Worm (Caenorhabditis elegans) whole organism, L4 larva: ENCODE data around the gene spp-20.
A peak's percentile ranks its signal among the peaks of the same experiment; 100 is the strongest.

Source experiments
- D1046.2 ChIP-seq: fragments of 200-800 bp; sonication (Bioruptor generic); IDR thresholded peaks from 2 replicates; pipeline ENCODE4 v1.3.6; 2022; ENCODE audit warnings: missing genetic modification characterization, missing compliant biosample characterization
- F49E8.2 ChIP-seq: sonication (generic microtip); optimal IDR thresholded peaks from 2 replicates; lab custom pipeline; 2016; ENCODE audit warnings: missing compliant biosample characterization, mild to moderate bottlenecking, missing genetic modification characterization, borderline replicate concordance
- R02D3.7 ChIP-seq: fragments of 150-350 bp; sonication (generic microtip); optimal IDR thresholded peaks from 3 replicates; lab custom pipeline; 2014; ENCODE audit warnings: missing biosample characterization, missing genetic modification characterization
- T26A8.4 ChIP-seq: fragments of 200-800 bp; sonication (Bioruptor generic); IDR thresholded peaks from 2 replicates; pipeline ENCODE4 v1.3.6; 2022; ENCODE audit warnings: missing genetic modification characterization, missing compliant biosample characterization
- Y105C5A.15 ChIP-seq: fragments of 200-800 bp; sonication (Bioruptor generic); IDR thresholded peaks from 2 replicates; pipeline ENCODE4 v1.3.6; 2022; ENCODE audit warnings: missing genetic modification characterization, missing compliant biosample characterization
- ZK337.2 ChIP-seq: fragments of 200-800 bp; sonication (Bioruptor generic); IDR thresholded peaks from 2 replicates; pipeline ENCODE4 v1.3.6; 2022; ENCODE audit warnings: missing genetic modification reagents, missing genetic modification characterization, missing compliant biosample characterization
- ZK546.5 ChIP-seq, 2 experiments: sonication (generic microtip); optimal IDR thresholded peaks; 2 replicates each; lab custom pipeline; 2017; ENCODE audit warnings: missing biosample characterization in 2 of 2, missing genetic modification characterization in 2 of 2
- aly-2 ChIP-seq: sonication (generic microtip); optimal IDR thresholded peaks from 2 replicates; lab custom pipeline; 2018; ENCODE audit warnings: missing biosample characterization, missing genetic modification characterization
- ama-1 ChIP-seq: fragments of 150-350 bp; optimal IDR thresholded peaks from 2 replicates; lab custom pipeline; 2014; ENCODE audit warnings: inconsistent platforms, mixed read lengths
- arid-1 ChIP-seq: fragments of 200-800 bp; sonication (Bioruptor generic); conservative IDR thresholded peaks from 2 replicates; pipeline ENCODE4 v1.3.6; 2022; ENCODE audit warnings: missing genetic modification reagents, missing genetic modification characterization, missing compliant biosample characterization
- ceh-82 ChIP-seq: sonication (generic microtip); optimal IDR thresholded peaks from 2 replicates; lab custom pipeline; 2017; ENCODE audit warnings: missing biosample characterization, missing genetic modification characterization
- cey-2 ChIP-seq: sonication (generic microtip); optimal IDR thresholded peaks from 3 replicates; lab custom pipeline; 2017; ENCODE audit warnings: missing genetic modification characterization, mild to moderate bottlenecking, missing compliant biosample characterization, antibody characterized with exemption, borderline replicate concordance; ENCODE audit not compliant: insufficient read depth
- daf-12 ChIP-seq: fragments of 150-350 bp; optimal IDR thresholded peaks from 2 replicates; lab custom pipeline; 2014; ENCODE audit warnings: missing biosample characterization, missing genetic modification reagents, missing genetic modification characterization
- dmd-8 ChIP-seq: fragments of 200-800 bp; sonication (Bioruptor generic); IDR thresholded peaks from 2 replicates; pipeline ENCODE4 v1.3.6; 2022; ENCODE audit warnings: missing genetic modification characterization, missing compliant biosample characterization
- dmd-9 ChIP-seq: fragments of 200-800 bp; sonication (Bioruptor generic); IDR thresholded peaks from 2 replicates; pipeline ENCODE4 v1.3.6; 2022; ENCODE audit warnings: missing genetic modification reagents, missing genetic modification characterization, missing compliant biosample characterization
- duxl-1 ChIP-seq: sonication (generic microtip); optimal IDR thresholded peaks from 2 replicates; lab custom pipeline; 2016; ENCODE audit warnings: mild to moderate bottlenecking, missing genetic modification characterization, moderate library complexity, missing compliant biosample characterization; ENCODE audit not compliant: poor library complexity
- egl-27 ChIP-seq: sonication (generic microtip); optimal IDR thresholded peaks from 3 replicates; lab custom pipeline; 2017; ENCODE audit warnings: missing biosample characterization, missing genetic modification reagents, missing genetic modification characterization
- egl-43 ChIP-seq: fragments of 200-800 bp; sonication (Bioruptor generic); IDR thresholded peaks from 2 replicates; pipeline ENCODE4 v1.3.6; 2022; ENCODE audit warnings: missing genetic modification reagents, missing genetic modification characterization, missing compliant biosample characterization
- fos-1 ChIP-seq: fragments of 150-350 bp; optimal IDR thresholded peaks from 2 replicates; lab custom pipeline; 2014; ENCODE audit warnings: missing biosample characterization, missing genetic modification characterization
- hlh-11 ChIP-seq: fragments of 200-800 bp; sonication (Bioruptor generic); optimal IDR thresholded peaks from 2 replicates; lab custom pipeline; 2018; ENCODE audit warnings: mild to moderate bottlenecking, missing genetic modification characterization, missing compliant biosample characterization
- hmg-1.1 ChIP-seq: fragments of 200-800 bp; sonication (Bioruptor generic); IDR thresholded peaks from 2 replicates; pipeline ENCODE4 v1.3.6; 2022; ENCODE audit warnings: missing genetic modification reagents, missing genetic modification characterization, missing compliant biosample characterization
- lim-7 ChIP-seq: fragments of 200-800 bp; sonication (Bioruptor generic); IDR thresholded peaks from 2 replicates; pipeline ENCODE4 v1.3.6; 2022; ENCODE audit warnings: missing genetic modification characterization, missing compliant biosample characterization
- lin-39 ChIP-seq: fragments of 150-350 bp; optimal IDR thresholded peaks from 2 replicates; lab custom pipeline; 2014; ENCODE audit warnings: missing biosample characterization, missing genetic modification reagents, missing genetic modification characterization
- lsy-2 ChIP-seq, 2 experiments: fragments of 150-350 bp in 1 of 2; sonication (generic microtip) in 1 of 2; optimal IDR thresholded peaks; 2 replicates each; lab custom pipeline; 2014 to 2017; ENCODE audit warnings: missing biosample characterization in 2 of 2, missing genetic modification characterization in 2 of 2
- madf-5 ChIP-seq, 2 experiments: fragments of 200-800 bp; sonication (Bioruptor generic); IDR thresholded peaks; 2 replicates each; pipeline ENCODE4 v1.3.6; 2022; ENCODE audit warnings: missing compliant biosample characterization in 2 of 2, missing genetic modification characterization in 2 of 2
- madf-9 ChIP-seq: fragments of 200-800 bp; sonication (Bioruptor generic); conservative IDR thresholded peaks from 2 replicates; pipeline ENCODE4 v1.3.6; 2022; ENCODE audit warnings: missing genetic modification reagents, missing genetic modification characterization, missing compliant biosample characterization
- mdt-29 ChIP-seq: fragments of 200-800 bp; sonication (Bioruptor generic); IDR thresholded peaks from 2 replicates; pipeline ENCODE4 v1.3.6; 2022; ENCODE audit warnings: missing genetic modification reagents, missing genetic modification characterization, missing compliant biosample characterization
- mep-1 ChIP-seq: fragments of 150-350 bp; sonication (generic microtip); optimal IDR thresholded peaks from 3 replicates; lab custom pipeline; 2014; ENCODE audit warnings: missing biosample characterization, missing genetic modification characterization
- mes-2 ChIP-seq: sonication (generic microtip); optimal IDR thresholded peaks from 2 replicates; lab custom pipeline; 2016; ENCODE audit warnings: missing genotype, mild to moderate bottlenecking, missing genetic modification characterization, missing compliant biosample characterization; ENCODE audit not compliant: poor library complexity, severe bottlenecking
- nhr-102 ChIP-seq: sonication (generic microtip); optimal IDR thresholded peaks from 2 replicates; lab custom pipeline; 2016; ENCODE audit warnings: mild to moderate bottlenecking, missing genetic modification characterization, moderate library complexity, missing compliant biosample characterization
- nhr-25 ChIP-seq: sonication (generic microtip); optimal IDR thresholded peaks from 2 replicates; lab custom pipeline; 2017; ENCODE audit warnings: missing genetic modification characterization, mild to moderate bottlenecking, missing compliant biosample characterization, antibody characterized with exemption, moderate library complexity, borderline replicate concordance; ENCODE audit not compliant: insufficient read depth
- nhr-41 ChIP-seq: fragments of 200-800 bp; sonication (Bioruptor generic); IDR thresholded peaks from 2 replicates; pipeline ENCODE4 v1.3.6; 2022; ENCODE audit warnings: missing genetic modification reagents, missing genetic modification characterization, missing compliant biosample characterization
- nhr-42 ChIP-seq: fragments of 200-800 bp; sonication (Bioruptor generic); IDR thresholded peaks from 2 replicates; pipeline ENCODE4 v1.3.6; 2022; ENCODE audit warnings: missing genetic modification characterization, missing compliant biosample characterization
- nhr-48 ChIP-seq: sonication (generic microtip); optimal IDR thresholded peaks from 2 replicates; lab custom pipeline; 2016; ENCODE audit warnings: mild to moderate bottlenecking, missing genetic modification characterization, missing compliant biosample characterization
- nhr-6 ChIP-seq: fragments of 150-350 bp; optimal IDR thresholded peaks from 2 replicates; lab custom pipeline; 2014; ENCODE audit warnings: missing biosample characterization, missing genetic modification characterization
- nhr-76 ChIP-seq: fragments of 150-350 bp; optimal IDR thresholded peaks from 2 replicates; lab custom pipeline; 2014; ENCODE audit warnings: missing biosample characterization, missing genetic modification characterization
- nhr-77 ChIP-seq: fragments of 150-350 bp; optimal IDR thresholded peaks from 2 replicates; lab custom pipeline; 2014; ENCODE audit warnings: missing biosample characterization, missing genetic modification characterization
- pha-4 ChIP-seq, 2 experiments: fragments of 150-350 bp in 1 of 2; fragments of 200-800 bp in 1 of 2; sonication (Bioruptor generic) in 1 of 2; IDR thresholded peaks in 1 of 2; optimal IDR thresholded peaks in 1 of 2; 2 replicates each; pipeline versions ENCODE4 v1.3.6 to Lab custom; 2014 to 2022; ENCODE audit warnings: missing genetic modification characterization in 2 of 2, missing genetic modification reagents in 2 of 2, missing biosample characterization in 1 of 2, missing compliant biosample characterization in 1 of 2
- pqm-1 ChIP-seq: sonication (generic microtip); optimal IDR thresholded peaks from 2 replicates; lab custom pipeline; 2017; ENCODE audit warnings: missing biosample characterization, missing genetic modification characterization
- sdz-12 ChIP-seq: fragments of 200-800 bp; sonication (Bioruptor generic); optimal IDR thresholded peaks from 2 replicates; lab custom pipeline; 2018; ENCODE audit warnings: mild to moderate bottlenecking, missing genetic modification characterization, missing compliant biosample characterization
- set-16 ChIP-seq: fragments of 200-800 bp; sonication (Bioruptor generic); IDR thresholded peaks from 2 replicates; pipeline ENCODE4 v1.3.6; 2022; ENCODE audit warnings: missing genetic modification reagents, missing genetic modification characterization, missing compliant biosample characterization
- snpc-4 ChIP-seq: fragments of 150-350 bp; optimal IDR thresholded peaks from 2 replicates; lab custom pipeline; 2014; ENCODE audit warnings: missing biosample characterization, missing genetic modification characterization
- spr-1 ChIP-seq: sonication (generic microtip); optimal IDR thresholded peaks from 2 replicates; lab custom pipeline; 2016; ENCODE audit warnings: mild to moderate bottlenecking, missing genetic modification characterization, missing compliant biosample characterization
- spr-3 ChIP-seq: fragments of 200-800 bp; sonication (Bioruptor generic); optimal IDR thresholded peaks from 2 replicates; lab custom pipeline; 2018; ENCODE audit warnings: mild to moderate bottlenecking, missing genetic modification characterization, missing compliant biosample characterization
- tra-1 ChIP-seq: fragments of 200-800 bp; sonication (Bioruptor generic); IDR thresholded peaks from 2 replicates; pipeline ENCODE4 v1.3.6; 2022; ENCODE audit warnings: missing genetic modification reagents, missing genetic modification characterization, missing compliant biosample characterization
- unc-62 ChIP-seq, 3 experiments: fragments of 150-350 bp in 1 of 3; sonication (generic microtip); optimal IDR thresholded peaks in 2 of 3; peaks in 1 of 3; 1 replicate in 1 of 3; 2 replicates in 2 of 3; lab custom pipeline; 2014 to 2017; ENCODE audit warnings: missing biosample characterization in 3 of 3, missing genetic modification characterization in 3 of 3, missing genetic modification reagents in 3 of 3, missing genotype in 1 of 3
- zag-1 ChIP-seq: fragments of 150-350 bp; optimal IDR thresholded peaks from 2 replicates; lab custom pipeline; 2014; ENCODE audit warnings: missing biosample characterization, missing genetic modification characterization
- zfp-2 ChIP-seq: sonication (generic microtip); optimal IDR thresholded peaks from 2 replicates; lab custom pipeline; 2016; ENCODE audit warnings: mild to moderate bottlenecking, missing genetic modification characterization, missing compliant biosample characterization
- zfp-3 ChIP-seq: fragments of 200-800 bp; sonication (Bioruptor generic); conservative IDR thresholded peaks from 2 replicates; pipeline ENCODE4 v1.3.6; 2022; ENCODE audit warnings: missing genetic modification reagents, missing genetic modification characterization, missing compliant biosample characterization
- zip-2 ChIP-seq: fragments of 150-350 bp; optimal IDR thresholded peaks from 2 replicates; lab custom pipeline; 2014; ENCODE audit warnings: missing biosample characterization, missing genetic modification characterization

spp-20 gene

DNA sequence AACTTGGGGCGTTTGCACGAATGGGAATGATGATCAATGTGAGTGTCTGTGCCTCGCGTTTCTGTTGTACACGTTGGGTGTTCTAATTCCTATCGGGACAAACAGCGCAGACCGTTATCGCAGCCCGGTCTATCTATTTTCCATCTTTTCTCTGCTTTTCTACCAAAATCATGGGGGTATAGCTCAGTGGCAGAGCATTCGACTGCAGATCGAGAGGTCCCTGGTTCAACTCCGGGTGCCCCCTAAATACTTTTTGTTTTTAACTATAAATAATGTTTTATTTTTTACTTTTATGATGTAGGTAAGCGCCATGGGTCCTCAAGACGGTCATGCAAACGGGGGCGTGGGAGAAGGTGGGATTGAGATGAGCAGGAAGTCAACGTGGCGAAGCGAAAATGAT is 1.6 kb upstream of the spp-20 start (continued):
- no peak for TF ChIP-seq mdt-29 (GFP tag; lab: Robert Waterston, UW)
- no peak for TF ChIP-seq sdz-12 (GFP tag; lab: Kevin White, UChicago)
- TF ChIP-seq madf-5 (GFP tag; IDR thresholded peaks at IDR 0.05; lab: Robert Waterston, UW): 0 out of 4 replicates have a peak, but pooled peaks of 1 of the 2 experiments have one; percentile 52
- no peak for TF ChIP-seq fos-1 (tag; lab: Kevin White, UChicago)
- no peak for TF ChIP-seq snpc-4
- TF ChIP-seq hlh-11: no peak
- TF ChIP-seq D1046.2 (GFP tag; lab: Robert Waterston, UW): peak; percentile 52; the same call in 1 of the 2 replicates
- TF ChIP-seq ceh-82: no peak
- no peak for TF ChIP-seq hmg-1.1 (GFP tag; lab: Robert Waterston, UW)
- no peak for TF ChIP-seq egl-27
- peak; percentile 67; the same call in 1 of the 2 replicates for TF ChIP-seq dmd-9 (GFP tag; lab: Robert Waterston, UW)
- TF ChIP-seq T26A8.4 (GFP tag; lab: Robert Waterston, UW): no peak
- peak; percentile 78 for TF ChIP-seq arid-1 (GFP tag; lab: Robert Waterston, UW)
- no peak for TF ChIP-seq nhr-76 (tag; lab: Kevin White, UChicago)
- peak in 1 of 2 experiments; percentile 11 for TF ChIP-seq unc-62 (GFP tag; optimal IDR thresholded peaks at IDR 0.05 in 1 of 2; lab: Kevin White, UChicago)
- TF ChIP-seq unc-62 (tag; optimal IDR thresholded peaks at IDR 0.05; lab: Kevin White, UChicago): no peak
- TF ChIP-seq zfp-3 (GFP tag; lab: Robert Waterston, UW): 0 out of 2 replicates have a peak, but pooled peaks have one; percentile 65
- TF ChIP-seq ZK546.5 (tag; optimal IDR thresholded peaks at IDR 0.05; lab: Kevin White, UChicago): no peak
- TF ChIP-seq nhr-42 (GFP tag; lab: Robert Waterston, UW): no peak
- TF ChIP-seq spr-3 (GFP tag; lab: Kevin White, UChicago): peak; percentile 67
- TF ChIP-seq tra-1 (GFP tag; lab: Robert Waterston, UW): no peak
- no peak for TF ChIP-seq nhr-25
- TF ChIP-seq dmd-8: peak; percentile 96
- TF ChIP-seq mep-1 (tag; lab: Kevin White, UChicago): no peak
- no peak for TF ChIP-seq nhr-6 (tag; lab: Kevin White, UChicago)
- no peak for TF ChIP-seq zag-1
- TF ChIP-seq aly-2 (tag; lab: Kevin White, UChicago): no peak
- TF ChIP-seq cey-2 (tag; lab: Kevin White, UChicago): no peak
- no peak for TF ChIP-seq lin-39 (tag; lab: Kevin White, UChicago)
- peak; percentile 69 for TF ChIP-seq madf-9 (GFP tag; lab: Robert Waterston, UW)
- TF ChIP-seq R02D3.7: no peak
- no peak for TF ChIP-seq pqm-1 (tag; lab: Kevin White, UChicago)
- TF ChIP-seq zip-2 (tag; lab: Kevin White, UChicago): no peak
- TF ChIP-seq zfp-2 (tag; lab: Kevin White, UChicago): peak; percentile 30
- TF ChIP-seq Y105C5A.15 (GFP tag; lab: Robert Waterston, UW): 0 out of 2 replicates have a peak, but pooled peaks have one; percentile 68
- TF ChIP-seq ama-1 (lab: Kevin White, UChicago): no peak
- TF ChIP-seq mes-2 (tag; lab: Kevin White, UChicago): no peak
- no peak for TF ChIP-seq F49E8.2 (tag; lab: Kevin White, UChicago)
- no peak for TF ChIP-seq egl-43 (GFP tag; lab: Robert Waterston, UW)
- no peak for TF ChIP-seq duxl-1 (tag; lab: Kevin White, UChicago)
- TF ChIP-seq nhr-41: 0 out of 2 replicates have a peak, but pooled peaks have one; percentile 57
- no peak for TF ChIP-seq set-16 (GFP tag; lab: Robert Waterston, UW)
- TF ChIP-seq nhr-77: no peak
- TF ChIP-seq ZK337.2: no peak; the same call in 1 of the 2 replicates
- TF ChIP-seq pha-4 (GFP tag; IDR thresholded peaks at IDR 0.05; lab: Robert Waterston, UW): peak; percentile 83; the same call in 1 of the 2 replicates
- no peak for TF ChIP-seq pha-4 (tag; optimal IDR thresholded peaks at IDR 0.05; lab: Kevin White, UChicago)
- TF ChIP-seq nhr-48: peak; percentile 29
- peak; percentile 53 for TF ChIP-seq spr-1 (tag; lab: Kevin White, UChicago)
- no peak for TF ChIP-seq daf-12
- peak; percentile 96 for TF ChIP-seq lim-7 (GFP tag; lab: Robert Waterston, UW)
- TF ChIP-seq lsy-2 (tag; optimal IDR thresholded peaks at IDR 0.05; lab: Kevin White, UChicago): no peak
- no peak for TF ChIP-seq nhr-102 (tag; lab: Kevin White, UChicago)
